Worm (Caenorhabditis elegans) whole organism, L4 larva: ENCODE results near the gene snpc-3.4.

Experiments used
- F26F4.8 ChIP-seq: fragments of 200-800 bp; sonication (Bioruptor generic); conservative IDR thresholded peaks from 2 replicates; pipeline ENCODE4 v1.3.6; 2022; ENCODE audit warnings: missing genetic modification characterization, missing compliant biosample characterization
- F37D6.2 ChIP-seq: sonication (generic microtip); optimal IDR thresholded peaks from 2 replicates; lab custom pipeline; 2016; ENCODE audit warnings: mild to moderate bottlenecking, missing genetic modification characterization, missing compliant biosample characterization
- F49E8.2 ChIP-seq: sonication (generic microtip); optimal IDR thresholded peaks from 2 replicates; lab custom pipeline; 2016; ENCODE audit warnings: missing compliant biosample characterization, mild to moderate bottlenecking, missing genetic modification characterization, borderline replicate concordance
- T20F7.1 ChIP-seq: fragments of 200-800 bp; sonication (Bioruptor generic); optimal IDR thresholded peaks from 2 replicates; lab custom pipeline; 2018; ENCODE audit warnings: mild to moderate bottlenecking, missing genetic modification characterization, missing compliant biosample characterization
- T26A8.4 ChIP-seq: fragments of 200-800 bp; sonication (Bioruptor generic); IDR thresholded peaks from 2 replicates; pipeline ENCODE4 v1.3.6; 2022; ENCODE audit warnings: missing genetic modification characterization, missing compliant biosample characterization
- aha-1 ChIP-seq: fragments of 150-350 bp; peaks from one replicate; lab custom pipeline; 2014; ENCODE audit warnings: missing biosample characterization, missing genetic modification characterization
- ama-1 ChIP-seq: fragments of 150-350 bp; optimal IDR thresholded peaks from 2 replicates; lab custom pipeline; 2014; ENCODE audit warnings: inconsistent platforms, mixed read lengths
- arid-1 ChIP-seq: fragments of 200-800 bp; sonication (Bioruptor generic); conservative IDR thresholded peaks from 2 replicates; pipeline ENCODE4 v1.3.6; 2022; ENCODE audit warnings: missing genetic modification reagents, missing genetic modification characterization, missing compliant biosample characterization
- attf-4 ChIP-seq: sonication (generic microtip); optimal IDR thresholded peaks from 3 replicates; lab custom pipeline; 2017; ENCODE audit warnings: missing biosample characterization, missing genetic modification characterization
- ces-1 ChIP-seq: fragments of 150-350 bp; sonication (generic microtip); optimal IDR thresholded peaks from 4 replicates; lab custom pipeline; 2014; ENCODE audit warnings: missing biosample characterization, missing genetic modification reagents, missing genetic modification characterization
- cey-2 ChIP-seq: sonication (generic microtip); optimal IDR thresholded peaks from 3 replicates; lab custom pipeline; 2017; ENCODE audit warnings: missing genetic modification characterization, mild to moderate bottlenecking, missing compliant biosample characterization, antibody characterized with exemption, borderline replicate concordance; ENCODE audit not compliant: insufficient read depth
- daf-16 ChIP-seq, 3 experiments: sonication (generic microtip); optimal IDR thresholded peaks; 2 replicates each; lab custom pipeline; 2016 to 2017; ENCODE audit warnings: missing genetic modification characterization in 3 of 3, missing genetic modification reagents in 3 of 3, mild to moderate bottlenecking in 2 of 3, missing compliant biosample characterization in 2 of 3, missing biosample characterization in 1 of 3, moderate library complexity in 1 of 3
- daf-8 ChIP-seq: fragments of 200-800 bp; sonication (Bioruptor generic); IDR thresholded peaks from 2 replicates; pipeline ENCODE4 v1.3.6; 2022; ENCODE audit warnings: missing genetic modification characterization, missing compliant biosample characterization
- dpl-1 ChIP-seq: fragments of 150-350 bp; optimal IDR thresholded peaks from 2 replicates; lab custom pipeline; 2014; ENCODE audit warnings: missing biosample characterization, missing genetic modification reagents, missing genetic modification characterization
- duxl-1 ChIP-seq: sonication (generic microtip); optimal IDR thresholded peaks from 2 replicates; lab custom pipeline; 2016; ENCODE audit warnings: mild to moderate bottlenecking, missing genetic modification characterization, moderate library complexity, missing compliant biosample characterization; ENCODE audit not compliant: poor library complexity
- egl-43 ChIP-seq: fragments of 200-800 bp; sonication (Bioruptor generic); IDR thresholded peaks from 2 replicates; pipeline ENCODE4 v1.3.6; 2022; ENCODE audit warnings: missing genetic modification reagents, missing genetic modification characterization, missing compliant biosample characterization
- fos-1 ChIP-seq: fragments of 150-350 bp; optimal IDR thresholded peaks from 2 replicates; lab custom pipeline; 2014; ENCODE audit warnings: missing biosample characterization, missing genetic modification characterization
- gei-8 ChIP-seq: fragments of 200-800 bp; sonication (Bioruptor generic); optimal IDR thresholded peaks from 2 replicates; lab custom pipeline; 2018; ENCODE audit warnings: mild to moderate bottlenecking, missing genetic modification characterization, missing compliant biosample characterization
- hlh-11 ChIP-seq: fragments of 200-800 bp; sonication (Bioruptor generic); optimal IDR thresholded peaks from 2 replicates; lab custom pipeline; 2018; ENCODE audit warnings: mild to moderate bottlenecking, missing genetic modification characterization, missing compliant biosample characterization
- hlh-30 ChIP-seq: sonication (generic microtip); optimal IDR thresholded peaks from 2 replicates; lab custom pipeline; 2017; ENCODE audit warnings: antibody characterized with exemption, mild to moderate bottlenecking, missing genetic modification characterization, missing compliant biosample characterization; ENCODE audit not compliant: insufficient read depth
- lin-1 ChIP-seq: fragments of 200-800 bp; sonication (Bioruptor generic); IDR thresholded peaks from 2 replicates; pipeline ENCODE4 v1.3.6; 2022; ENCODE audit warnings: missing genetic modification reagents, missing genetic modification characterization, missing compliant biosample characterization
- lin-13 ChIP-seq: fragments of 150-350 bp; optimal IDR thresholded peaks from 2 replicates; lab custom pipeline; 2014; ENCODE audit warnings: missing biosample characterization, missing genetic modification reagents, missing genetic modification characterization
- lin-15B ChIP-seq: fragments of 150-350 bp; sonication (generic microtip); optimal IDR thresholded peaks from 3 replicates; lab custom pipeline; 2014; ENCODE audit warnings: missing biosample characterization, missing genetic modification characterization
- lsy-2 ChIP-seq, 2 experiments: fragments of 150-350 bp in 1 of 2; sonication (generic microtip) in 1 of 2; optimal IDR thresholded peaks; 2 replicates each; lab custom pipeline; 2014 to 2017; ENCODE audit warnings: missing biosample characterization in 2 of 2, missing genetic modification characterization in 2 of 2
- mep-1 ChIP-seq: fragments of 150-350 bp; sonication (generic microtip); optimal IDR thresholded peaks from 3 replicates; lab custom pipeline; 2014; ENCODE audit warnings: missing biosample characterization, missing genetic modification characterization
- mxl-3 ChIP-seq: fragments of 200-800 bp; sonication (Bioruptor generic); optimal IDR thresholded peaks from 2 replicates; lab custom pipeline; 2018; ENCODE audit warnings: mild to moderate bottlenecking, missing genetic modification characterization, missing compliant biosample characterization
- nhr-10 ChIP-seq: fragments of 150-350 bp; optimal IDR thresholded peaks from 2 replicates; lab custom pipeline; 2014; ENCODE audit warnings: missing biosample characterization, missing genetic modification characterization
- nhr-102 ChIP-seq: sonication (generic microtip); optimal IDR thresholded peaks from 2 replicates; lab custom pipeline; 2016; ENCODE audit warnings: mild to moderate bottlenecking, missing genetic modification characterization, moderate library complexity, missing compliant biosample characterization
- nhr-11 ChIP-seq: fragments of 150-350 bp; optimal IDR thresholded peaks from 2 replicates; lab custom pipeline; 2014; ENCODE audit warnings: missing biosample characterization, missing genetic modification characterization
- nhr-41 ChIP-seq: fragments of 200-800 bp; sonication (Bioruptor generic); IDR thresholded peaks from 2 replicates; pipeline ENCODE4 v1.3.6; 2022; ENCODE audit warnings: missing genetic modification reagents, missing genetic modification characterization, missing compliant biosample characterization
- nhr-6 ChIP-seq: fragments of 150-350 bp; optimal IDR thresholded peaks from 2 replicates; lab custom pipeline; 2014; ENCODE audit warnings: missing biosample characterization, missing genetic modification characterization
- php-3 ChIP-seq: fragments of 200-800 bp; sonication (Bioruptor generic); IDR thresholded peaks from 2 replicates; pipeline ENCODE4 v1.3.6; 2022; ENCODE audit warnings: missing genetic modification reagents, missing genetic modification characterization, missing compliant biosample characterization
- pqm-1 ChIP-seq: sonication (generic microtip); optimal IDR thresholded peaks from 2 replicates; lab custom pipeline; 2017; ENCODE audit warnings: missing biosample characterization, missing genetic modification characterization
- rbr-2 ChIP-seq: sonication (generic microtip); optimal IDR thresholded peaks from 2 replicates; lab custom pipeline; 2016; ENCODE audit warnings: missing genotype, missing genetic modification characterization, missing compliant biosample characterization
- set-16 ChIP-seq: fragments of 200-800 bp; sonication (Bioruptor generic); IDR thresholded peaks from 2 replicates; pipeline ENCODE4 v1.3.6; 2022; ENCODE audit warnings: missing genetic modification reagents, missing genetic modification characterization, missing compliant biosample characterization
- spr-1 ChIP-seq: sonication (generic microtip); optimal IDR thresholded peaks from 2 replicates; lab custom pipeline; 2016; ENCODE audit warnings: mild to moderate bottlenecking, missing genetic modification characterization, missing compliant biosample characterization
- unc-39 ChIP-seq: sonication (generic microtip); optimal IDR thresholded peaks from 2 replicates; lab custom pipeline; 2017; ENCODE audit warnings: missing biosample characterization, missing genetic modification characterization
- unc-62 ChIP-seq, 3 experiments: fragments of 150-350 bp in 1 of 3; sonication (generic microtip); optimal IDR thresholded peaks in 2 of 3; peaks in 1 of 3; 1 replicate in 1 of 3; 2 replicates in 2 of 3; lab custom pipeline; 2014 to 2017; ENCODE audit warnings: missing biosample characterization in 3 of 3, missing genetic modification characterization in 3 of 3, missing genetic modification reagents in 3 of 3, missing genotype in 1 of 3
- vab-7 ChIP-seq: fragments of 200-800 bp; sonication (Bioruptor generic); IDR thresholded peaks from 2 replicates; pipeline ENCODE4 v1.3.6; 2022; ENCODE audit warnings: missing genetic modification reagents, missing genetic modification characterization, missing compliant biosample characterization
- zag-1 ChIP-seq: fragments of 150-350 bp; optimal IDR thresholded peaks from 2 replicates; lab custom pipeline; 2014; ENCODE audit warnings: missing biosample characterization, missing genetic modification characterization
- zfp-3 ChIP-seq: fragments of 200-800 bp; sonication (Bioruptor generic); conservative IDR thresholded peaks from 2 replicates; pipeline ENCODE4 v1.3.6; 2022; ENCODE audit warnings: missing genetic modification reagents, missing genetic modification characterization, missing compliant biosample characterization
- zip-11 ChIP-seq: fragments of 200-800 bp; sonication (Bioruptor generic); IDR thresholded peaks from 2 replicates; pipeline ENCODE4 v1.3.6; 2022; ENCODE audit warnings: missing genetic modification characterization, missing compliant biosample characterization
- zip-2 ChIP-seq: fragments of 150-350 bp; optimal IDR thresholded peaks from 2 replicates; lab custom pipeline; 2014; ENCODE audit warnings: missing biosample characterization, missing genetic modification characterization

Gene snpc-3.4

ce11 chrIII:3987759-3988158, 32.1 kb upstream of the snpc-3.4 start, which contains the start of gene C36E8.6:
Gene C36E8.6 (plus strand): TSS chrIII:3988059.
- TF ChIP-seq attf-4 (tag; lab: Kevin White, UChicago): no peak
- TF ChIP-seq mep-1: no peak
- TF ChIP-seq duxl-1: no peak
- peak; percentile 39; the same call in 1 of the 2 replicates for TF ChIP-seq set-16 (GFP tag; lab: Robert Waterston, UW)
- TF ChIP-seq nhr-10 (tag; lab: Kevin White, UChicago): no peak
- no peak for TF ChIP-seq zip-11

- no peak for TF ChIP-seq unc-39 (tag; lab: Kevin White, UChicago)
- TF ChIP-seq daf-8 (GFP tag; lab: Robert Waterston, UW): no peak
- TF ChIP-seq ces-1: no peak
- no peak for TF ChIP-seq zag-1 (tag; lab: Kevin White, UChicago)
- no peak for TF ChIP-seq dpl-1 (GFP tag; lab: Kevin White, UChicago)
- TF ChIP-seq ama-1: no peak
- no peak for TF ChIP-seq hlh-11 (tag; lab: Kevin White, UChicago)
- no peak for TF ChIP-seq spr-1
Observed at ce11 chrIII:3991362-3991761, 28.5 kb upstream of the snpc-3.4 start.

ce11 chrIII:3992089-3992488, 27.7 kb upstream of the snpc-3.4 start, which contains the start of gene glb-11:
Gene glb-11 (minus strand): TSS chrIII:3992189.
- TF ChIP-seq nhr-41 (GFP tag; lab: Robert Waterston, UW) (no peak), egl-43 (no peak), aha-1 (tag; lab: Kevin White, UChicago) (no peak), fos-1 (tag; lab: Kevin White, UChicago) (no peak), zip-2 (no peak), unc-62 (GFP tag; optimal IDR thresholded peaks at IDR 0.05 in 1 of 2; lab: Kevin White, UChicago) (peak in 1 of 2 experiments; percentile 19), unc-62 (tag; optimal IDR thresholded peaks at IDR 0.05; lab: Kevin White, UChicago) (no peak), daf-16 (GFP tag; optimal IDR thresholded peaks at IDR 0.05; lab: Kevin White, UChicago) (peak in 1 of 2 experiments; percentile 54), daf-16 (tag; optimal IDR thresholded peaks at IDR 0.05; lab: Kevin White, UChicago) (no peak), rbr-2 (tag; lab: Kevin White, UChicago) (no peak), dpl-1 (GFP tag; lab: Kevin White, UChicago) (no peak), vab-7 (GFP tag; lab: Robert Waterston, UW) (no peak), php-3 (GFP tag; lab: Robert Waterston, UW) (no peak)

- TF ChIP-seq daf-16 (GFP tag; optimal IDR thresholded peaks at IDR 0.05; lab: Kevin White, UChicago) (peak in 1 of 2 experiments; percentile 72), daf-16 (tag; optimal IDR thresholded peaks at IDR 0.05; lab: Kevin White, UChicago) (no peak), zfp-3 (GFP tag; lab: Robert Waterston, UW) (no peak), pqm-1 (no peak), gei-8 (GFP tag; lab: Kevin White, UChicago) (no peak), lin-15B (no peak), duxl-1 (no peak), F49E8.2 (tag; lab: Kevin White, UChicago) (no peak), mxl-3 (GFP tag; lab: Kevin White, UChicago) (no peak)
Observed at ce11 chrIII:3994457-3994856, 25.4 kb upstream of the snpc-3.4 start.

ce11 chrIII:4004064-4004580, 15.7 kb upstream of the snpc-3.4 start, which contains the start of gene tif-1A:
Gene tif-1A (minus strand): TSS chrIII:4004114.
- TF ChIP-seq nhr-11 (tag; lab: Kevin White, UChicago) (no peak), arid-1 (peak; percentile 40; the same call in 1 of the 2 replicates), nhr-102 (tag; lab: Kevin White, UChicago) (peak; percentile 87), rbr-2 (tag; lab: Kevin White, UChicago) (peak; percentile 82), lin-1 (GFP tag; lab: Robert Waterston, UW) (peak; percentile 79), T26A8.4 (peak; percentile 69), hlh-30 (tag; lab: Kevin White, UChicago) (peak; percentile 72), nhr-10 (tag; lab: Kevin White, UChicago) (no peak), lsy-2 (tag; optimal IDR thresholded peaks at IDR 0.05; lab: Kevin White, UChicago) (peak; percentile 24 to 94), lin-13 (GFP tag; lab: Kevin White, UChicago) (peak; percentile 51), F26F4.8 (no peak), T20F7.1 (GFP tag; lab: Kevin White, UChicago) (peak; percentile 73), zfp-3 (GFP tag; lab: Robert Waterston, UW) (peak; percentile 56; the same call in 1 of the 2 replicates), F37D6.2 (tag; lab: Kevin White, UChicago) (peak; percentile 54), cey-2 (tag; lab: Kevin White, UChicago) (no peak), php-3 (GFP tag; lab: Robert Waterston, UW) (peak; percentile 98), nhr-6 (tag; lab: Kevin White, UChicago) (peak; percentile 73)
